Worm (Caenorhabditis elegans) whole organism, L3 larva: ENCODE measurements around the gene F45E10.2.

Experiments used
- jun-1 ChIP-seq: fragments of 150-350 bp; optimal IDR thresholded peaks from 2 replicates; lab custom pipeline; 2014; ENCODE audit warnings: missing biosample characterization, missing genetic modification reagents, missing genetic modification characterization
- nhr-76 ChIP-seq: fragments of 150-350 bp; sonication (generic microtip); optimal IDR thresholded peaks from 5 replicates; lab custom pipeline; 2014; ENCODE audit warnings: missing biosample characterization, missing genetic modification characterization
- tbx-2 ChIP-seq: sonication (generic microtip); optimal IDR thresholded peaks from 2 replicates; lab custom pipeline; 2016; ENCODE audit warnings: mild to moderate bottlenecking, missing genetic modification characterization, missing compliant biosample characterization

DNA sequence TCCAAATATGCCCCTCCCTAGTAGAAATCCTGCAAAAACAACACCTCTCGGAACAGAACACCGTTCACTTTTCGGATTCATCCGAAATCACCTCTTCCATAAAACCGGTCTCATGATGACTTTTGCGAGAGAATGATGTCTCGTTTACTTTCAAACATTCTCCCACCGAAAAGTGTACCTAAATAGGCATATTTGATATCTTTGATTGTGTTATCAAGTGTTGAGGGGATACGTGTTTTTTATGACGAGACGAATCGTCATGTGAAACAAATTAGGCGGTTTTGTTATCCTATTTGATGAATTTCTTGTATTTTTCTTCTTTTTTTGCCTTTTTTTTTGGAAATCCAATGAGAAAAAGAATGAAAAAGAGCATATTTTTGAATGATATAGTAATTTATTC lies 39.9 kb downstream of the F45E10.2 start:
- TF ChIP-seq jun-1 (tag; lab: Kevin White, UChicago) (no peak), nhr-76 (tag; lab: Kevin White, UChicago) (no peak), tbx-2 (tag; lab: Kevin White, UChicago) (no peak)
